Worm (Caenorhabditis elegans): ENCODE measurements around the gene fbxa-201.

- TF ChIP-seq blmp-1 (tag; optimal IDR thresholded peaks at IDR 0.05) (no peak), nhr-237 (tag; optimal IDR thresholded peaks at IDR 0.05) (no peak), tbx-2 (tag; optimal IDR thresholded peaks at IDR 0.05) (no peak), Y116A8C.19 (tag; optimal IDR thresholded peaks at IDR 0.05; ENCODE audit: borderline replicate concordance) (no peak), nhr-12 (tag; optimal IDR thresholded peaks at IDR 0.05) (no peak), mep-1 (tag; optimal IDR thresholded peaks at IDR 0.05) (no peak)
Observed at ce11 chrV:2004659-2005058, 29.5 kb downstream of the fbxa-201 start, which contains the start of gene cysl-4.
